Worm (Caenorhabditis elegans) whole organism, dauer: ENCODE results near the gene C28A5.1.

Source experiments
- unc-62 ChIP-seq: sonication (generic microtip); optimal IDR thresholded peaks from 2 replicates; lab custom pipeline; 2017; ENCODE audit warnings: missing biosample characterization, missing genetic modification reagents, missing genetic modification characterization

C28A5.1 gene

DNA sequence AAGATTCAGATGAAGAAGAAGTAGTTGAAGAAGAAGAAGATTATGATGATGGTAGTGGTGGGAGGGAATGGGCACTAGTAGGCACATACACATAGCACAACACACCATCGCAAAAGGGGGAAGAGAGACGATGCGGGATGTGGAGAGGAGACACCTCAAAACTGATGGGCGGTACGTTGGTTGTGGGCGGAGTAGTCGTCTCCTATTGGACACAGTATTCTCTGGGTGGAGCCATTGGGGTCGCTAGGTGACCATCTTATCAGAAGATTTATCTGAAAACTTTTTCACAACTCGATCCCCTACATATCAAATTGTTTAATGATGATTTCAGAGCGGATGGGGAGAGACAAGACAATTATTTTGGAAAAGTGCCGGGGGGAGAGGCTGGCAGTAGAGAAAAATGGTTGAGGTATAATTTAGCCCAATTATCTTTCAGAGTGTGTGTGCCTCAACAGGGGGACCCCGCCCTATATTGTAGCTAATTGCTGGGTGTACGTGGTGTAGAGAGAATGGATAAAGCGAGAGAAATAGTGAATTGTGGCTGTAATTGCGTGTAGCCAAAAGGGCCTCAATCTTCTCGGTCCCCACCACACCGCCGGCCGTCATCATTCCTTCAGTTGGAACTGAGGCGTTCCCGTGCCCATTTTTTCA, 16.8 kb upstream of the C28A5.1 start:
- no peak for TF ChIP-seq unc-62 (GFP tag; lab: Kevin White, UChicago)

DNA sequence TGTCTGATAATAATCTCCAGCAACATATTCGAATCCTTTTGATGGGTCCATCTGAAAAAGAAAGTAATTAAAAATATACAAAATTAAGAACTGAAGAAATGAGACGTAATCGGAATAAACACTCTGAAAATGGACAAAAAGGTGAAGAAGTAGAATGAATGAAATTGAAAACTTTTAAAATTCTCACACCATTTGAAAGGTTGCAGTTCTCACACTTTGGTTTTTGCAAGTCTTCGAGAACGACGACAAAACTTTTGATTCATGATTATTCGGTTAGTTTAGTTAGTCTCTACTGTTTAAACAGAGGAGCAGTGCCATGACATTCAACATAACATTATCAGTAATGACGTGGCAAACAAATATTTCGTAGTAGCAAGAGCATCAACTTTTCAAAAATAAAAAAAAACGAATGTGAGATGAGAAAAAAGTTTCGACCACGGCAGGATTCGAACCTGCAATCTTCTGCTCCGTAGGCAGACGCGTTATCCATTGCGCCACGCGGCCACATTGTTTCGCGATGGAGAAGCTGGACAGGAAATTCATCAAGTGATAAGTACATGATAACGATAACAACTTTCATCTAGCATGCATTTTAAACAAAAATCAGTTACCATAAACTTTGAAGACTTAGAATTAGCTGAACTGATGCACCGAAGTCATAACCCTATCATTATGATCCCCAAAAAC, 15.9 kb upstream of the C28A5.1 start, which contains the start of gene ceh-43:
Gene ceh-43 (minus strand): TSS at position 51 of the 687 bp plus-strand sequence.
- no peak for TF ChIP-seq unc-62 (GFP tag; lab: Kevin White, UChicago)

DNA sequence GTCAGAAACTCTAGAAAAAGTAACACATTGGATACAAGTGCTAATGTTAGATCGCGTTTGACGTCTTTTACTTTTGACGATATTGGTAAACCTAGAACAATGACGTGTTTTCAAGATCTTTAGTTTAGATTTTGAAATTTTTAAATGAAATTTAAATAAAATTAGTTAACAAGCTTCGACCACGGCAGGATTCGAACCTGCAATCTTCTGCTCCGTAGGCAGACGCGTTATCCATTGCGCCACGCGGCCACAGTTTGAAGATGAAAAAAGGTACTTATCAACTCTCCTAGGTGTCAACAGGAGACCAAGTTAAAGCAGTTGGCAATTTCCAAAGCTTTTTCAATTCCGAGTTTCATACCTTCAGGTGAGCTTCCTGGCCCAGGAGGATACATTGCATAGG, 15.2 kb upstream of the C28A5.1 start:
- no peak for TF ChIP-seq unc-62 (GFP tag; lab: Kevin White, UChicago)

DNA sequence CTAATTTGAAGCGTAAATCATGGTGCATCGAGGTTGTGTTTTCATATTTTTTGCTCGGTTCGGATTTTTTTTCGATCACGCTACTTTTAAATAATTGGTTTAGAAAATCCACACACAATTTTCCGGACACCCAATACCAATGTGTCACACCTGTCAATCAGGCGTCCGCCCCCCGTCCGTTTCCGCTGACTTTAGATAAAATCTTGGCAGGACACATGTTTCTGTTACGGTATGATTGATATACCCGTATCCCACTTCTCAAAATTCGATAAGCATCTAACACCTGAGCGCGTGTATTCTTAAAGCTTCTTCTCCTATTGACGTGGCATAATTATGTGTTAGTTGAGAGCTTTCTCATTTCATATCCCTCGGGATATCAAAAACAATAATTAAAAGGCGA, 13.9 kb upstream of the C28A5.1 start:
- TF ChIP-seq unc-62 (GFP tag; lab: Kevin White, UChicago): no peak

DNA sequence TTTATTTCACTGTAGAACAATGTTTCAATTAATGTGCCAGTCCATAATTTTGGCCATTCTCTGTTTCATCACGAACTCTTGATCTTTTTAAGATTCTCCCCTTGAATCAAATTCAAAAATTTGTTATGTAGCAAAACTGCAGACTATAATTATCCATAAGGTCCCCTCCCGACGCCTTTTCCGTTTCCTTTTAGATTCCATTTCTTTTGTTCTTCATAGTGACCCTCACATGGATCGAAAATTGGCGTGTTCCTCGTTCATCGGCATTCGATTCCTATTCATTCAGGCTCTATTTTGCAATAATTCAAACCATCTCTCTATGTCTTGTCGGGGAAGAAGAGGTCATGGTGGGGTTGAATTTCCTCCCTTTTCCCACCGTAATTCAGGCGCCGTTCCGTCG, 10.3 kb upstream of the C28A5.1 start:
- no peak for TF ChIP-seq unc-62 (GFP tag; lab: Kevin White, UChicago)

DNA sequence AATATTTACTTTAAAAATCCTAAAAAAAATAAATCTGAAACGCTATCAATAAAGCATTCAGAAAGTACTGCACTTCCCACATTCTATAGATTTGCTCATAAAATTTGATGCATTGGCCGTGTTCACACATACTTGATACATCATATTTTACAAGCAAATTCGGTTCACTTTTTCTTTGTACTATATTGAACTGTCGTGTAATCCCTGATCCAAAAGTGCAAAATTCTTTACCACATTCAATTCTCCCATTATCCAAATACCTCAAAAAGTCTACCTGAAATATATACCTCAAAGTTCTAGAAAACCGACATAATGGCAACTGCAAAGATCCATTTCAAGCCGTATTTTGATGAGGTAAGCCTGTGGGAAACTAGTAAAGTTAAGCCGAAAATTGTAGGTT, 7.6 kb upstream of the C28A5.1 start, which contains the start of gene nex-3:
Gene nex-3 (plus strand): TSS at position 301 of the 400 bp plus-strand sequence.
- no peak for TF ChIP-seq unc-62 (GFP tag; lab: Kevin White, UChicago)

DNA sequence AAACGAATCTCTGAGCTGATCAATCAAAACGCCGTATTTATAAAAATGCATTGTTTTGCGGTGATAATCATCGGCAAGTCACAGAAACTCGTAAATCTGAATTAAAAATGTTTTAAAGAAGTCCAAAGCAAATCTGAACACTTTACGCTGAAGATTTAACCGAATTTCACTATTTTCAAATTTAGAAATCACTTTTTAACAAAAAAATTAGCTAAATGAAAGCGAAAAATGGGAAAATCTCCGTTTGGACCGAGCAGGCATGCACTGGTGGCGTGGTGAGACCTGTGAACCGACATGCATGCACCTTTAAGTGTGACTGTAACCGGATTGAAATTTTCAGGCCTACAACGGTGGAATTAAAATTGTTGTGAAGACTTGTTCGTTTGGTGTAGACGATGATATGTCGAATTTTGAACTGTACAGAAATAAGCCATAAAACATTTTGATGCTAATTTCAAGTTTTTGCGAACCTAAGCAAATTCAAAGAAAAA, 5.4 kb upstream of the C28A5.1 start, which contains the start of gene C28A5.2:
Gene C28A5.2 (minus strand): TSS at position 51 of the 491 bp plus-strand sequence.
- TF ChIP-seq unc-62 (GFP tag; lab: Kevin White, UChicago): no peak

DNA sequence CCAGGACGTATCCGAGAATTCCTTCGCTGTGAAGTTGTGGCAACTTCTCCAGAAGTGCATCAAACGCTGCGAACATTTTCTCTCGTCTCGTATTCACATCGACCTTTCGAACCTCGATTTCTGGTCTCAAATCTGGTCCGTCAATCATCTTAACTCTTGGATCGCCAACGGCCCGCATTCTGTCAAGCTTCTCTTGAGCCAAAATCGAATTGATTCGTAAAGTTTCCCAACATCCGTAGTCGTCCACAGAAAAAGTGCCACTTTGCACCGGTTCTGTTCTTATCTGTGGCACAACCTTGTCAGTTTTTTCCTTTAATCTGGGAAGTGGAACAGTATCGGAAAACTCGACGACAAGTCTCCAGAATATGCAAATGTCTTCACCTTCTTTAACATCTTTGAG, 1.1 kb upstream of the C28A5.1 start:
- TF ChIP-seq unc-62 (GFP tag; lab: Kevin White, UChicago): no peak

DNA sequence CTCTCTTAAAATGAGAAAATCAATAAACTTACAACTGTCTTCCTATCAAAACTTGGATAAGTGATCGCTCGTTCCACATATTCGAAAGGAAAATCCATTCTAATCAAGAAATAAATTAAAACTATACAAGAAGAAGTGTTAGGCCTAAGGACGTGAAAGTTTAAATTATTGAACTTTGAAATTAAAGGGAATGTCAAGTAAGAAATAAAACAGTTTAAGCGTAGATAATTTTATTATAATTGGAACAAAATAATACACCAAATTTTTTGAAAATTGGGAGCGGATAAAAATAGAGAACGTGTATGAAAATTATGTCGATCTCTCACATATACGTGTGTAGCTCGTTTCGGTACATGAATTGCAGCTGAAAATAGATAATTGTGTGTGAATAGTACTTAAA, 4.7 kb downstream of the C28A5.1 start, which contains the start of gene C28A5.6:
Gene C28A5.6 (minus strand): TSS at position 101 of the 400 bp plus-strand sequence.
- TF ChIP-seq unc-62 (GFP tag; lab: Kevin White, UChicago): no peak

DNA sequence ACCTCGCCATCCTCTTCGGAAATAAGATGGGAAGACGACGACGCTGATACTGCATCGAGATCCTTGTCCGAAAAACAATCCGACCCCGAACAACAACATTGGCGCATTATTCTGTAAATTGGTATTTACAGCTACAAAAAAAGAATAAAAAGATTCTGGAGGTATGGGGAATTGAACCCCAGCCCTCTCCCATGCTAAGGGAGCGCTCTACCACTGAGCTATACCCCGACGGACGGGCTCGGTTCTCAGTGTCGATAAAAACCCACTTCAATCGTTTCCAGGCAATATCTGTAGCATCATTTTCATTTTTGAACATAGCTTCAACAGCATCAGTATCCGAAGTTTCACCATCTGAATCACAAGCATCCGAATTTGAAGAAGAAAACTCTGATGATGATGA, 5.3 kb downstream of the C28A5.1 start:
- TF ChIP-seq unc-62 (GFP tag; lab: Kevin White, UChicago): no peak

DNA sequence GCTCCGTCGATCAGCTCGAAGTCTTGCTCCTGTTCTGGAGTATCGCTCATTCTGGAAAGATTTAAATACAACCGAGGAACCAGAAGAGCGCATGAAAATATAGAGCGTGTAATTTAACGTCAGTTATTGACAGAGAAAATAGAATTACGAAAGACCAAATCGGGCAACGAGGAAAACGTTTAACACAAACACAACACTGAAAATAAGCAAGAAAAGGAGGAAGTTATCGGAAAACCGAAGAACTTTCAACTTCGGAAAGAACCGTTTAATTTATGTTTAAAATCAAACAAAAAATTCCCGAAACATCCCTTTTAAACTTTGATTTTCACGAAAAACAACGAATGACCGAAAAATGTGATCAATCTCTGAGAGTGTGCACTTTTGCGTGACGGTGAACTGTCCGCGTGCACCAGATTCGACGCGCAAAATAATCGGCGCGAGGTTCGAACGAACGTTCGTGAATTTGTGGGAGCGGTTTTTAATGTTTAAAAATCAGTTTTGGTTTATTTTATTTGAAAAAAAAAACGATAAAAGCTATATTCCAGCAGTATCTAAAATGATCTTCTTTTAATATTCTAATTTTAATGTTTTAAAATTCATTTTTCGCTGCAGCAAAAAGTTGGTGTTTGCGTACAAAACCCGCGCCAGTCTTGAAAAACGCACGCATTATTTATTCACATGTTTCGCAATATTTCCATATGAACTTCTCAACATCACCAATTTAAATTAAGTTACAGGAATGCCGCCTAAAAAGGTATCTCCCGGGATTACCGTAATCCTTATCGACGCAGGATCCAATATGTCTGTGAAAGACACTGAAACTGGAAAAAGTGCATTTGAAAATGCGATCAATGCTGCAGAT, 14.8 kb downstream of the C28A5.1 start, which contains the start of the genes R07E5.7 and cku-80:
Gene R07E5.7 (minus strand): TSS at position 51 of the 862 bp plus-strand sequence.
Gene cku-80 (plus strand): TSS at position 732 of the 862 bp plus-strand sequence.
- no peak for TF ChIP-seq unc-62 (GFP tag; lab: Kevin White, UChicago)

DNA sequence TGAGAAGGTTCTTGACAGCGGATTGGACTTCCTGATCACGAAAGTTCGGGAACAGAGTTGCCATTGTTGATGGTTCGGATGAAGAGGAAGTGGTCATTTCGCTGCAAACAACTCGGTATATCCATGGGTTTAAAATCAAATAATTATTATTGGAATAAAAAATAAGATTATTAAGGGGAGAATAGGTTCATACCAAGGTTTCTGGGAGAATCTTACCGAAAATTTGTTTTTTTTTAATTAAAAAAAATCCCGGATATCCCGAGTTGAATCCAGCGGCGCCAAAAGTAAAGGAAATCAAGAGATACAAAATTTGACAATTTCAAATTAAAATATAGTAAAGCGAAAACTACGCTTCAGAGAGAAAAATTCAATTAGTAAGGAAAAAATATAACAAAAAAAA, 16.2 kb downstream of the C28A5.1 start, which contains the start of the genes R07E5.19 and pdcd-2:
Gene R07E5.19 (minus strand): TSS at position 101 of the 400 bp plus-strand sequence.
Gene pdcd-2 (minus strand): TSS at position 102 of the 400 bp plus-strand sequence.
- TF ChIP-seq unc-62 (GFP tag; lab: Kevin White, UChicago): no peak

DNA sequence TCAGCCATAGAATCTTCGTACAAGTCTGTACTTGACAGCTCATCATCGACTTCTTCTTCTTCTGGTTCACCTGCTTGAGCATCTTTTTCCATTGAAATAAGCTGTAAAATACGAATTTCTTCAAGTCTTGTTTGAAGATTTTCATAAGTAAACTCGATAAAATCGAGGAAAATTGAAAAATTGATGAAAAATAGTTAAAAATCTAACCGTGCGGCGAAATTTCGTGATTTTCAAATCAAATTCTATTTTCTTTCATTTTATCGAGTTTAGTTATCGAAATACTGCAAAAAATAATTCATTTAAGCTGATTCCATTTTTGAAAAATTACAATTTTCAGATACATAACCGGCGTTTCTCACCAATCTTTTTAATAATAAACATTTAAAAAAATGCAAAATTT, 19.0 kb downstream of the C28A5.1 start, which contains the start of gene R07E5.11:
Gene R07E5.11 (minus strand): TSS at position 101 of the 400 bp plus-strand sequence.
- TF ChIP-seq unc-62 (GFP tag; lab: Kevin White, UChicago): no peak

DNA sequence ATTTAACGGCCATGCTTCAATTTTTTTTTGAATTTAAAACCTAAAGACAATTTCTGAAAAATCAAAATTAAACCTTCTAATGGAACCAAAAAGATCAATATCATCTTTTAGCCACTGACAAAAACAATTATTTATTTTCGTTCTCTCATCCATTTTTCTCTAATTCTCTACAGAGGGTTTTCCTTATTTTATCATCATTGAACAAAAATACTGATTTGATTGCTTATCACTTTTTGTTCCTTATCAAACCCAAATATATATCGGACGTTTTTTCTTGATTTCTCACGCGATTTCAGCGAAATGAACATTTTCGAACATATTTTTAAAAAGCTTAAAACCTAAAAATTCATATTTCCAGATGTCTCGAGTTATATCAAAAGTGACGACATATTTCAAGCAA, 21.0 kb downstream of the C28A5.1 start, which contains the start of gene mpc-1:
Gene mpc-1 (plus strand): TSS at position 359 of the 400 bp plus-strand sequence.
- no peak for TF ChIP-seq unc-62 (GFP tag; lab: Kevin White, UChicago)
